Fruit fly (Drosophila melanogaster) whole organism, embryonic: Measurements from ENCODE around the gene CG7362.

Experiments used
- B-H2 ChIP-seq: fragments of 200-800 bp; sonication (Bioruptor generic); optimal IDR thresholded peaks from 2 replicates; lab custom pipeline; 2018; ENCODE audit warnings: missing biosample characterization, mild to moderate bottlenecking, missing genetic modification characterization
- CG10431 ChIP-seq: fragments of 200-800 bp; sonication (Bioruptor generic); optimal IDR thresholded peaks from 3 replicates; lab custom pipeline; 2018; ENCODE audit warnings: missing biosample characterization, mild to moderate bottlenecking, missing genetic modification characterization
- CG12299 ChIP-seq: fragments of 200-800 bp; sonication (Bioruptor generic); optimal IDR thresholded peaks from 2 replicates; lab custom pipeline; 2018; ENCODE audit warnings: missing biosample characterization, mild to moderate bottlenecking, missing genetic modification characterization
- CG2202 ChIP-seq: fragments of 200-800 bp; sonication (Bioruptor generic); optimal IDR thresholded peaks from 2 replicates; lab custom pipeline; 2018; ENCODE audit warnings: missing biosample characterization, mild to moderate bottlenecking, missing genetic modification characterization
- CG7786 ChIP-seq: fragments of 200-800 bp; sonication (Bioruptor generic); optimal IDR thresholded peaks from 2 replicates; lab custom pipeline; 2016; ENCODE audit warnings: missing biosample characterization, missing genetic modification characterization
- CG9727 ChIP-seq: fragments of 200-800 bp; sonication (Bioruptor generic); optimal IDR thresholded peaks from 3 replicates; lab custom pipeline; 2017; ENCODE audit warnings: missing biosample characterization, mild to moderate bottlenecking, missing genetic modification characterization
- cg ChIP-seq: fragments of 200-800 bp; sonication (Bioruptor generic); optimal IDR thresholded peaks from 3 replicates; lab custom pipeline; 2019; ENCODE audit warnings: missing biosample characterization, mild to moderate bottlenecking, missing genetic modification characterization, moderate library complexity
- gro ChIP-seq: fragments of 200-800 bp; sonication (Bioruptor generic); optimal IDR thresholded peaks from 2 replicates; lab custom pipeline; 2016; ENCODE audit warnings: missing biosample characterization, missing genetic modification characterization
- kah ChIP-seq: fragments of 200-800 bp; sonication (Bioruptor generic); optimal IDR thresholded peaks from 2 replicates; lab custom pipeline; 2018; ENCODE audit warnings: missing biosample characterization, mild to moderate bottlenecking, missing genetic modification characterization
- usp ChIP-seq: fragments of >200 bp; optimal IDR thresholded peaks from 2 replicates; lab custom pipeline; 2017; ENCODE audit warnings: missing biosample characterization, missing genetic modification characterization

dm6 chr3R:14754806-14755488 lies 687 bp upstream of the CG7362 start:
- no peak for TF ChIP-seq CG2202 (tag; lab: Kevin White, UChicago)
- no peak for TF ChIP-seq cg (GFP tag; lab: Kevin White, UChicago)
- TF ChIP-seq B-H2 (GFP tag; lab: Kevin White, UChicago), result no peak
- no peak for TF ChIP-seq CG9727 (GFP tag; lab: Kevin White, UChicago)
- no peak for TF ChIP-seq CG7786
- no peak for TF ChIP-seq CG12299
- TF ChIP-seq gro, result no peak
- TF ChIP-seq CG10431 (GFP tag; lab: Kevin White, UChicago), result no peak
- no peak for TF ChIP-seq usp
- TF ChIP-seq kah (GFP tag; lab: Kevin White, UChicago), result no peak
